Fruit fly (Drosophila melanogaster) whole organism, wandering third instar larva: Measurements from ENCODE around the gene Rcd5.

ENCODE experiments used
- Abd-B ChIP-seq: fragments of >200 bp; optimal IDR thresholded peaks from 2 replicates; lab custom pipeline; 2017; ENCODE audit warnings: missing biosample characterization, missing genetic modification characterization
- CG32264 ChIP-seq: fragments of 200-800 bp; sonication (Bioruptor generic); optimal IDR thresholded peaks from 2 replicates; lab custom pipeline; 2016; ENCODE audit warnings: missing biosample characterization, missing genetic modification characterization
- CG9705 ChIP-seq: fragments of 200-800 bp; sonication (Bioruptor generic); optimal IDR thresholded peaks from 2 replicates; lab custom pipeline; 2018; ENCODE audit warnings: missing biosample characterization, mild to moderate bottlenecking, missing genetic modification characterization
- CrebA ChIP-seq: fragments of 200-800 bp; sonication (Bioruptor generic); optimal IDR thresholded peaks from 2 replicates; lab custom pipeline; 2016; ENCODE audit warnings: missing biosample characterization, mild to moderate bottlenecking, missing genetic modification characterization, borderline replicate concordance
- Dif ChIP-seq: fragments of 200-275, 200-300 bp; sonication (Bioruptor generic); optimal IDR thresholded peaks from 2 replicates; lab custom pipeline; 2018; ENCODE audit warnings: missing biosample characterization, missing genetic modification characterization; ENCODE audit not compliant: partially characterized antibody
- Hnf4 ChIP-seq: fragments of 200-800 bp; sonication (Bioruptor generic); optimal IDR thresholded peaks from 2 replicates; lab custom pipeline; 2016; ENCODE audit warnings: missing biosample characterization, mild to moderate bottlenecking, missing genetic modification characterization
- Hr78 ChIP-seq: fragments of >200 bp; optimal IDR thresholded peaks from 2 replicates; lab custom pipeline; 2017; ENCODE audit warnings: missing biosample characterization, missing genetic modification characterization
- Hr83 ChIP-seq: fragments of 200-300 bp; sonication (Bioruptor generic); optimal IDR thresholded peaks from 2 replicates; lab custom pipeline; 2016; ENCODE audit warnings: missing biosample characterization, mild to moderate bottlenecking, missing genetic modification characterization, moderate library complexity; ENCODE audit not compliant: poor library complexity, severe bottlenecking
- Jra ChIP-seq: sonication (Bioruptor generic); optimal IDR thresholded peaks from 2 replicates; lab custom pipeline; 2016; ENCODE audit warnings: missing biosample characterization, missing genetic modification characterization
- Myc ChIP-seq: fragments of >200 bp; optimal IDR thresholded peaks from 2 replicates; lab custom pipeline; 2017
- N ChIP-seq: fragments of >200 bp; optimal IDR thresholded peaks from 2 replicates; lab custom pipeline; 2018; ENCODE audit warnings: missing biosample characterization, missing external identifiers, missing genetic modification characterization
- OdsH ChIP-seq: fragments of 200-800 bp; sonication (Bioruptor generic); optimal IDR thresholded peaks from 2 replicates; lab custom pipeline; 2016; ENCODE audit warnings: missing biosample characterization, mild to moderate bottlenecking, missing genetic modification characterization
- Rel ChIP-seq, 2 experiments: fragments of 200-800 bp; sonication (Bioruptor generic) in 1 of 2; optimal IDR thresholded peaks; 2 replicates in 1 of 2; 3 replicates in 1 of 2; lab custom pipeline; 2016 to 2019; ENCODE audit warnings: mild to moderate bottlenecking in 2 of 2, missing biosample characterization in 2 of 2, missing genetic modification characterization in 2 of 2, moderate library complexity in 1 of 2
- Sp1 ChIP-seq: fragments of 200-800 bp; sonication (Bioruptor generic); optimal IDR thresholded peaks from 3 replicates; lab custom pipeline; 2019; ENCODE audit warnings: missing biosample characterization, mild to moderate bottlenecking, missing genetic modification characterization, moderate library complexity
- Vsx2 ChIP-seq: fragments of 200-300, 225-300 bp; sonication (Bioruptor generic); optimal IDR thresholded peaks from 2 replicates; lab custom pipeline; 2018; ENCODE audit warnings: missing biosample characterization, missing genetic modification characterization; ENCODE audit not compliant: partially characterized antibody
- br ChIP-seq: fragments of 200-800 bp; sonication (Bioruptor generic); optimal IDR thresholded peaks from 2 replicates; lab custom pipeline; 2016; ENCODE audit warnings: missing biosample characterization, missing genetic modification characterization
- brk ChIP-seq: fragments of 200-800 bp; sonication (Bioruptor generic); optimal IDR thresholded peaks from 2 replicates; lab custom pipeline; 2016; ENCODE audit warnings: missing biosample characterization, mild to moderate bottlenecking, missing genetic modification characterization
- dl ChIP-seq, 2 experiments: fragments of 175-275, 200-275 bp in 1 of 2; fragments of 200-275 bp in 1 of 2; sonication (Bioruptor generic); optimal IDR thresholded peaks; lab custom pipeline; 2018; ENCODE audit warnings: mild to moderate bottlenecking in 2 of 2, missing biosample characterization in 2 of 2, missing genetic modification characterization in 2 of 2, moderate library complexity in 2 of 2; ENCODE audit not compliant: partially characterized antibody in 2 of 2, insufficient read depth in 1 of 2
- dmrt93B ChIP-seq: fragments of 200-800 bp; sonication (Bioruptor generic); optimal IDR thresholded peaks from 2 replicates; lab custom pipeline; 2018; ENCODE audit warnings: missing biosample characterization, mild to moderate bottlenecking, missing genetic modification characterization
- dsf ChIP-seq: sonication (Bioruptor generic); optimal IDR thresholded peaks from 2 replicates; lab custom pipeline; 2016; ENCODE audit warnings: missing biosample characterization, missing genetic modification characterization, borderline replicate concordance
- foxo ChIP-seq, 2 experiments: fragments of 200-800 bp; sonication (Bioruptor generic); optimal IDR thresholded peaks; 2 replicates in 1 of 2; 3 replicates in 1 of 2; lab custom pipeline; 2016 to 2017; ENCODE audit warnings: missing biosample characterization in 2 of 2, missing genetic modification characterization in 2 of 2
- fru ChIP-seq: fragments of 200-800 bp; sonication (Bioruptor generic); optimal IDR thresholded peaks from 3 replicates; lab custom pipeline; 2016; ENCODE audit warnings: missing biosample characterization, mild to moderate bottlenecking, missing genetic modification characterization
- h ChIP-seq: fragments of 200-800 bp; sonication (Bioruptor generic); optimal IDR thresholded peaks from 3 replicates; lab custom pipeline; 2016; ENCODE audit warnings: missing biosample characterization, mild to moderate bottlenecking, missing genetic modification characterization
- jim ChIP-seq: fragments of 175-275, 200-325 bp; sonication (Bioruptor generic); optimal IDR thresholded peaks from 2 replicates; lab custom pipeline; 2016; ENCODE audit warnings: missing biosample characterization, mild to moderate bottlenecking, missing genetic modification characterization
- lola ChIP-seq: fragments of >200 bp; optimal IDR thresholded peaks from 2 replicates; lab custom pipeline; 2017; ENCODE audit warnings: missing biosample characterization, missing genetic modification characterization
- pan ChIP-seq: fragments of >200 bp; optimal IDR thresholded peaks from 2 replicates; lab custom pipeline; 2017
- psq ChIP-seq: fragments of 200-800 bp; sonication (Bioruptor generic); optimal IDR thresholded peaks from 3 replicates; lab custom pipeline; 2017; ENCODE audit warnings: missing biosample characterization, mild to moderate bottlenecking, missing genetic modification characterization, moderate library complexity
- rgr ChIP-seq: fragments of 200-800 bp; sonication (Bioruptor generic); optimal IDR thresholded peaks from 3 replicates; lab custom pipeline; 2016; ENCODE audit warnings: missing biosample characterization, mild to moderate bottlenecking, missing genetic modification characterization
- sage ChIP-seq: fragments of 200-800 bp; sonication (Bioruptor generic); optimal IDR thresholded peaks from 2 replicates; lab custom pipeline; 2016; ENCODE audit warnings: missing biosample characterization, mild to moderate bottlenecking, missing genetic modification characterization
- tai ChIP-seq: sonication (Bioruptor generic); optimal IDR thresholded peaks from 2 replicates; lab custom pipeline; 2016; ENCODE audit warnings: missing biosample characterization, missing genetic modification characterization
- usp ChIP-seq: fragments of >200 bp; optimal IDR thresholded peaks from 2 replicates; lab custom pipeline; 2017; ENCODE audit warnings: missing biosample characterization, missing genetic modification characterization
- woc ChIP-seq: sonication (Bioruptor generic); optimal IDR thresholded peaks from 2 replicates; lab custom pipeline; 2016; ENCODE audit warnings: missing biosample characterization, mild to moderate bottlenecking, missing genetic modification characterization

The Rcd5 gene

DNA sequence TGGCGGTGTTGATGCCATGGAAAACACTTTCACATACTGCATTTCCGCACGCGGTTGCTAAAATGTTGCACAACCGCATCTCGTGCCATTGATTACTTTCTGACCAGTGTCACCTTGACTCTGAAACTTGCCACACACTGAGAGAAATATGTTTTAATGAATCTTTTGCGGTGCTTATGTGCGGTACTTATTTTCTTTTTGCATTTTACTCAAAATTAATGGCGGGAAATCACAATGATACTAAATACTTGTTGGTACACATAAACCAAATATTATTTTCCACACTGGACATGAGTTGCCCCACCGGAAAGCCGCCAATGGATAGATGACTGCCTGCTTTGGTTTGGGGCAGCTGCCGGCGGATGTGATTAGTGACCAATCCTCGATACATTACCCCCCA, 16.5 kb downstream of the Rcd5 start:
- TF ChIP-seq Sp1 (GFP tag; lab: Kevin White, UChicago) (no peak), lola (GFP tag; lab: Kevin White, UChicago) (no peak), dmrt93B (no peak), Hr78 (GFP tag; lab: Kevin White, UChicago) (no peak), fru (GFP tag; lab: Kevin White, UChicago) (no peak), CG32264 (no peak), Dif (GFP tag; lab: Kevin White, UChicago) (no peak), N (no peak), tai (GFP tag; lab: Kevin White, UChicago) (no peak), Rel (GFP tag; optimal IDR thresholded peaks at IDR 0.05; lab: Kevin White, UChicago) (no peak), Rel (tag; optimal IDR thresholded peaks at IDR 0.05; lab: Kevin White, UChicago) (no peak), jim (GFP tag; lab: Kevin White, UChicago) (no peak), Jra (GFP tag; lab: Kevin White, UChicago) (no peak), sage (GFP tag; lab: Kevin White, UChicago) (no peak), OdsH (GFP tag; lab: Kevin White, UChicago) (no peak), Hr83 (GFP tag; lab: Kevin White, UChicago) (no peak), Abd-B (GFP tag; lab: Kevin White, UChicago) (no peak), Vsx2 (GFP tag; lab: Kevin White, UChicago) (no peak)

DNA sequence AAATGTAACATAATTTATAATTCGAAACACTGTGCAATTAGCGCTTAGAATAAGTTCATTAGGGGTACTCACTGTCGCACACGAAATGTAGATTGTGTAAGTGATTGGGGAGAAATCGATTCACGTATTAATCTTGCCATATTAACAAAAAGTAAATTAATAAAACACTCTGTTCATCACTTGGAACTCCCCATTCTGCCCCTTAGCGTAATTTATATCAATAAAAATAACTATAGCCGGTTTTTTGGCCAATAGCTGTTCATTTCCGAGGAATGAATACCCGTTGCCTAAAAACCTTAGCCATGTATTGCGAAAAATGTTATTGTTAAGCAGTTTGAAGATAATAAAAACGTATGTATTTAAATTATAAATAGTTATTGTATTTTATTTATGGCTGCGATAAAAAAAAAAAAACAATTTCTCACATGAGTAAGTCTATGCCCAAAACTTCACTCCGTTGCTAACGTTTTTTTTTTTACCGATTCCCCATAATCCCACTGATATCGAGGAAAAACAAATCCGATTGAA, 19.0 kb downstream of the Rcd5 start, which contains the start of gene Ugt305A1:
TSS of gene Ugt305A1 (plus strand) at position 478 of the 528 bp plus-strand sequence.
- TF ChIP-seq dsf (GFP tag; lab: Kevin White, UChicago) (no peak), fru (GFP tag; lab: Kevin White, UChicago) (peak; percentile 14), rgr (peak; percentile 37)

DNA sequence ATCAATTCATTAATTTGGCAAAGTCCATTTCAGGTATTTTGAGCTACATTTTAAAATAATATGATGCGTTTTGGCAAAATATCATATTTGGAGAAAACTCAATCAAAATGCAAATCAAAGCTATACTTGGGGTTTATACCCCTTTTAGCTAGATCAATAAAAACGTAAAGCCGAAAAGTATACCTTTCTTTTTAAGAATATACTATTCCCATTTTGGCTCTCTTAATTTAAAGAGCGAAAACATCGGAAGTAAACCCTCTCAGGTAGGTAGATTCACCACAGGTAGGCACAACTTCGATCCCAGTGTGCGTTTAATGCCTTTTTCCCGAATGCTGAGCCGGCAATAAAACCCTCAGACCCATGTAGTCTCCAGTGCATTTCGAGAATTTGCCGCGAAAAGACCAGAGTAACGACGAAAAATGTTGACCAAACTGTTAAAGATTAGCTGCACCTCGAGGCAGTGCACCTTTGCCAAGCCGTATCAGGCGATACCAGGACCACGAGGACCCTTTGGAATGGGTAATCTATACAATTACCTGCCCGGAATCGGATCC, 21.7 kb downstream of the Rcd5 start, which contains the start of gene dib:
TSS of gene dib (plus strand) at position 372 of the 554 bp plus-strand sequence.
- TF ChIP-seq CG9705 (GFP tag; lab: Kevin White, UChicago) (no peak), Myc (lab: Kevin White, UChicago) (peak; percentile 35)

DNA sequence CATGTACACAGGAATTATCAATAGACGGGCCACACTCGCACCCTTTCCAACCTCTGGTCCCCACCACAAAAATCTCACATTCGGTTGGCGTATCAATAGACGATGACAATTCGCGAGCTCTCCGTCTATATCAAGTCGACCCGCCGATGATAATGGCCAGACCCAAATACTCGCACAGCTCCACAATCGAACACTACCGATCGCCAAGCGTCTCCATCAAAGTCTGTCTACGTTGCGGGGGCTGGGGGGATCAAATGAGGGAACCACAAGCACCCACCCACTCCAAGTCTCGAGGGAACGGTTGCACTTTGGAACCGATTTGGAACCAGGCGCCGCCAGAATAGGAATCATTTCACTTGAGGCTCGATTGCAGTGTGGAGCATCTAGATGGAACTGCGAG, 28.0 kb downstream of the Rcd5 start:
- no peak for TF ChIP-seq Jra (GFP tag; lab: Kevin White, UChicago)
- TF ChIP-seq Hnf4 (GFP tag; lab: Kevin White, UChicago), result peak; percentile 83
- TF ChIP-seq Rel (GFP tag; optimal IDR thresholded peaks at IDR 0.05; lab: Kevin White, UChicago), result no peak
- peak; percentile 81 for TF ChIP-seq Rel (tag; optimal IDR thresholded peaks at IDR 0.05; lab: Kevin White, UChicago)
- TF ChIP-seq h (GFP tag; lab: Kevin White, UChicago), result peak; percentile 20

DNA sequence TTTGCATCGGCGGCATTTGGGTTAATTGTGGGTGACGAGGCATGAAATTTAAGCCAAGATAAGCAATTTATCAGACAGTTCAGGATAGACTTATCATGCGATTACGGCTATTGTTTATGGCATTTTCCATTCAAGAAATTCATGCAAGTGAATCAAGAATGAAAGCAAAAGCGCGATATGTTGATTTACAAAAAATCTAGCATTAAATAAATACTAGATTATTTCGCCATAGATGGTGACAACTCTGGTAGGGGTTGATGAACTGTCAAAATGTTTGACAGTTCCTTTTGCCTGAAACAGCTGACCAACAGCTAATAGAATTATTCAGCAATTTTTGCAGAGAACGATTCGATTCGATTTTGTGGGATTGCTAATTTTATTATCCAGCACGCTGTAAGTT, 28.7 kb downstream of the Rcd5 start, which contains the start of gene CG32259:
TSS of gene CG32259 (plus strand) at position 301 of the 400 bp plus-strand sequence.
- no peak for TF ChIP-seq usp (GFP tag; lab: Kevin White, UChicago)
- TF ChIP-seq Jra (GFP tag; lab: Kevin White, UChicago), result no peak
- no peak for TF ChIP-seq h (GFP tag; lab: Kevin White, UChicago)
- TF ChIP-seq pan, result no peak
- TF ChIP-seq Vsx2 (GFP tag; lab: Kevin White, UChicago), result no peak
- TF ChIP-seq br (GFP tag; lab: Kevin White, UChicago), result no peak
- TF ChIP-seq, all 38 proteins: peak for 0

DNA sequence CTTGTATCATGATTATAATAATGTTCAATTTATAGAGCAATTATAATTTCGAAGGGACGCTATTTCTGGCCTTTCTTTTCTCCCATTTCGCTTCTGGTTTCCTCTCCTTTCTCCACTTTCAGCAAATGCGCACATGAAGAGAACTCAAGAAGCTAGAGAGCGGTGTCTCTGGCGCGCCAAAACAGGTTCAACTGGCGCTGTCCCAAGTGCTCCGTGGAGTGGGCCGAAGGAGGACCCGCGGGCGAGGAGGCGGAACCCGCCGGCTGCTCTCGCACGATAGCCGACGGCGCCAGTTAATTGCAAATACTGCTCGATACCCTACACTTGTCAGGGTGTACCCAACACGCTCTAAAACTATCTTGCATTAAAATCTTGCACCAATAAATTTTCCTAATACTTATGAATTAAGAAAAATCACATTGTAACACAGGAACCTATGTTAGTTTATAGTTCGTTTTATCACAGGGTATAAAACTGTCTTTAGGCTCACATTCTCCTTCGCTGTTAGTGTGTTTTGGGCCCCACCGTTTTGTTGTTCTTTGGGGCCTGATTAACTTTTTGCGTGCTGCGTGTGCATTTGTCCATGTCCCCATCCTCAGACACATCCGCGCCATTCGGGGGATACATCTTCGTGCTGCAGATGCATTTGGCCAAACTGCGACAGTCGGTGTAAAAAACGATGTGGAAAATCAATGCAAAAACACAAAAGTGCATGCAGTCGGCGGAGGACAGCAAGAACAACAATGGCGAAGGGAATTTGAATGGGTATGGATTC, 30.1 kb downstream of the Rcd5 start:
- no peak for TF ChIP-seq Myc (lab: Kevin White, UChicago)
- no peak for TF ChIP-seq Abd-B (GFP tag; lab: Kevin White, UChicago)
- peak; percentile 99 for TF ChIP-seq br (GFP tag; lab: Kevin White, UChicago)
- TF ChIP-seq psq (GFP tag; lab: Kevin White, UChicago), result peak; percentile 97
- TF ChIP-seq dsf (GFP tag; lab: Kevin White, UChicago), result peak; percentile 78
- TF ChIP-seq rgr, result peak; percentile 99
- peak; percentile 99 for TF ChIP-seq Hnf4 (GFP tag; lab: Kevin White, UChicago)
- no peak for TF ChIP-seq jim (GFP tag; lab: Kevin White, UChicago)
- TF ChIP-seq OdsH (GFP tag; lab: Kevin White, UChicago), result peak; percentile 98
- TF ChIP-seq usp (GFP tag; lab: Kevin White, UChicago), result no peak
- peak; percentile 93 for TF ChIP-seq Sp1 (GFP tag; lab: Kevin White, UChicago)
- no peak for TF ChIP-seq tai (GFP tag; lab: Kevin White, UChicago)
- peak; percentile 88 for TF ChIP-seq Hr83 (GFP tag; lab: Kevin White, UChicago)
- no peak for TF ChIP-seq N
- peak; percentile 83 for TF ChIP-seq CrebA (GFP tag; lab: Kevin White, UChicago)
- peak; percentile 95 for TF ChIP-seq brk
- TF ChIP-seq woc (GFP tag; lab: Kevin White, UChicago), result peak; percentile 99
- no peak for TF ChIP-seq Hr78 (GFP tag; lab: Kevin White, UChicago)
- TF ChIP-seq Rel (GFP tag; optimal IDR thresholded peaks at IDR 0.05; lab: Kevin White, UChicago), result peak; percentile 91
- TF ChIP-seq Rel (tag; optimal IDR thresholded peaks at IDR 0.05; lab: Kevin White, UChicago), result peak; percentile 81
- peak; percentile 95 to 99 for TF ChIP-seq foxo (GFP tag; optimal IDR thresholded peaks at IDR 0.05; lab: Kevin White, UChicago)
- peak; percentile 99 for TF ChIP-seq fru (GFP tag; lab: Kevin White, UChicago)
- TF ChIP-seq dl (GFP tag; optimal IDR thresholded peaks at IDR 0.05; lab: Kevin White, UChicago; ENCODE audit: insufficient read depth in 1 of 2, partially characterized antibody in 2 of 2), result peak; percentile 56 to 76
- TF ChIP-seq h (GFP tag; lab: Kevin White, UChicago), result peak; percentile 95
